Worm (Caenorhabditis elegans) whole organism, mixed stage, embryonic: ENCODE measurements around the gene C17C3.6.

Experiments
- elt-1 ChIP-seq: sonication (generic microtip); optimal IDR thresholded peaks from 2 replicates; lab custom pipeline; 2017; ENCODE audit warnings: missing genetic modification characterization, mild to moderate bottlenecking, missing compliant biosample characterization, antibody characterized with exemption, moderate library complexity, borderline replicate concordance; ENCODE audit not compliant: insufficient read depth
- ham-2 ChIP-seq: fragments of 200-800 bp; sonication (Bioruptor generic); optimal IDR thresholded peaks from 2 replicates; lab custom pipeline; 2018; ENCODE audit warnings: mild to moderate bottlenecking, missing genetic modification characterization, missing compliant biosample characterization
- mls-2 ChIP-seq: sonication (generic microtip); optimal IDR thresholded peaks from 2 replicates; lab custom pipeline; 2016; ENCODE audit warnings: mild to moderate bottlenecking, missing genetic modification characterization, moderate library complexity, missing compliant biosample characterization
- nhr-76 ChIP-seq: sonication (generic microtip); optimal IDR thresholded peaks from 2 replicates; lab custom pipeline; 2017; ENCODE audit warnings: missing biosample characterization, missing genetic modification characterization
- pha-4 ChIP-seq: fragments of 150-350 bp; optimal IDR thresholded peaks from 2 replicates; lab custom pipeline; 2018; ENCODE audit warnings: missing biosample characterization, missing genetic modification reagents, missing genetic modification characterization
- tbx-8 ChIP-seq: fragments of 200-800 bp; sonication (Bioruptor generic); optimal IDR thresholded peaks from 2 replicates; lab custom pipeline; 2018; ENCODE audit warnings: mild to moderate bottlenecking, missing genetic modification characterization, moderate library complexity, missing compliant biosample characterization
- unc-62 ChIP-seq: fragments of 150-350 bp; optimal IDR thresholded peaks from 2 replicates; lab custom pipeline; 2014; ENCODE audit warnings: missing biosample characterization, missing genetic modification reagents, missing genetic modification characterization
- ztf-11 ChIP-seq: fragments of 150-350 bp; optimal IDR thresholded peaks from 2 replicates; lab custom pipeline; 2014; ENCODE audit warnings: missing biosample characterization, missing genetic modification characterization

DNA sequence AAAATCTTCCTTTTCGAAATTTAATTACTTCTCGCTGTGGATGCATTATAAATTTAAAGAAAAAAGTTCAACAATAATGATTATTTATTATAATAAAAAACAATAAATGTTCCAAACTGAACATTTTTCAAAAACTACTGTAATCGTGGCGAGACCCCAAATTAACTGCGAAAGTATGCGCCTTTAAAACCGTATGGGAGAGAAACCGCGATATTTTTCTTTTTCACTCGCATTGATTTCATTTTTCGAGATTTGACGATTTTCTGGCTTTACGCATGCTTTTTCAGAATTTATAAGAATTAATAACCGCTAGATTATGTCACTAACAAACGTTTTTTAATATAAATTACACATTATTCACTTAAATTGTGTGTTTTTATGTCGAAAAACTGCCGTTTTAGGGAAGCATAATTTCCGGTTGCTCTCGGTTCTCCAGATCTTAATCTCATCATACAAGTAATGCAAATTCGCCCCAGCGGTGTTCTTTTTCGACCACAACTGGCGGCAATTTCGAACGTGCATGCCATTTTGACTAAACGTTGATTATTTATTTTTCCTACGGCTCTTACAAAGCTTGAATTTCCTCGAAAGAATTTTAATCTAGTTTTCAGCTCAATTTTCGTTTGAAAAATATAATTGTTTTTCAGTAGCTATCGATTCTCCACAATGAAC is 48.7 kb upstream of the C17C3.6 start, which contains the start of gene F12A10.8:
- TF ChIP-seq nhr-76 (no peak), elt-1 (peak; percentile 52), pha-4 (tag; lab: Kevin White, UChicago) (no peak), ztf-11 (no peak), mls-2 (tag; lab: Kevin White, UChicago) (no peak), ham-2 (no peak), unc-62 (GFP tag; lab: Kevin White, UChicago) (no peak), tbx-8 (GFP tag; lab: Kevin White, UChicago) (no peak)
